Fruit fly (Drosophila melanogaster) whole organism, embryonic: Measurements from ENCODE around the gene CG7512.

Experiments used
- ATbp ChIP-seq: fragments of 200-800 bp; sonication (Bioruptor generic); optimal IDR thresholded peaks from 2 replicates; lab custom pipeline; 2017; ENCODE audit warnings: missing biosample characterization, mild to moderate bottlenecking, missing genetic modification characterization, missing genetic modification reagents
- Asciz ChIP-seq: fragments of 200-800 bp; sonication (Bioruptor generic); optimal IDR thresholded peaks from 2 replicates; lab custom pipeline; 2017; ENCODE audit warnings: missing biosample characterization, mild to moderate bottlenecking, missing genetic modification characterization, missing genetic modification reagents
- CG10431 ChIP-seq: fragments of 200-800 bp; sonication (Bioruptor generic); optimal IDR thresholded peaks from 3 replicates; lab custom pipeline; 2018; ENCODE audit warnings: missing biosample characterization, mild to moderate bottlenecking, missing genetic modification characterization
- CG14710 ChIP-seq: fragments of 200-800 bp; sonication (Bioruptor generic); optimal IDR thresholded peaks from 3 replicates; lab custom pipeline; 2019; ENCODE audit warnings: missing biosample characterization, mild to moderate bottlenecking, missing genetic modification characterization, moderate library complexity
- CG1529 ChIP-seq: fragments of 200-800 bp; sonication (Bioruptor generic); optimal IDR thresholded peaks from 3 replicates; lab custom pipeline; 2018; ENCODE audit warnings: missing biosample characterization, missing genetic modification characterization
- CG15479 ChIP-seq: fragments of 200-800 bp; sonication (Bioruptor generic); optimal IDR thresholded peaks from 3 replicates; lab custom pipeline; 2019; ENCODE audit warnings: missing biosample characterization, mild to moderate bottlenecking, missing genetic modification characterization, moderate library complexity
- CG15696 ChIP-seq: fragments of 200-800 bp; sonication (Bioruptor generic); optimal IDR thresholded peaks from 2 replicates; lab custom pipeline; 2019; ENCODE audit warnings: missing biosample characterization, mild to moderate bottlenecking, missing genetic modification characterization, moderate library complexity
- CG1603 ChIP-seq: fragments of 200-800 bp; sonication (Bioruptor generic); optimal IDR thresholded peaks from 2 replicates; lab custom pipeline; 2019; ENCODE audit warnings: missing biosample characterization, mild to moderate bottlenecking, missing genetic modification characterization, moderate library complexity
- CG17359 ChIP-seq: fragments of 200-800 bp; sonication (Bioruptor generic); optimal IDR thresholded peaks from 3 replicates; lab custom pipeline; 2018; ENCODE audit warnings: missing biosample characterization, mild to moderate bottlenecking, missing genetic modification characterization, moderate library complexity
- CG18011 ChIP-seq: fragments of 200-800 bp; sonication (Bioruptor generic); optimal IDR thresholded peaks from 2 replicates; lab custom pipeline; 2017; ENCODE audit warnings: missing biosample characterization, missing genetic modification characterization, mild to moderate bottlenecking, moderate library complexity, missing genotype
- CG2202 ChIP-seq: fragments of 200-800 bp; sonication (Bioruptor generic); optimal IDR thresholded peaks from 2 replicates; lab custom pipeline; 2018; ENCODE audit warnings: missing biosample characterization, mild to moderate bottlenecking, missing genetic modification characterization
- CG2889 ChIP-seq: fragments of 200-800 bp; sonication (Bioruptor generic); IDR thresholded peaks from 3 replicates; pipeline ENCODE4 v1.3.6; 2022; ENCODE audit warnings: missing biosample characterization, missing genetic modification characterization
- CG33557 ChIP-seq: fragments of 200-800 bp; sonication (Bioruptor generic); optimal IDR thresholded peaks from 2 replicates; lab custom pipeline; 2019; ENCODE audit warnings: missing biosample characterization, mild to moderate bottlenecking, missing genetic modification characterization, moderate library complexity
- CG4707 ChIP-seq: fragments of 200-800 bp; sonication (Bioruptor generic); optimal IDR thresholded peaks from 2 replicates; lab custom pipeline; 2018; ENCODE audit warnings: missing biosample characterization, mild to moderate bottlenecking, missing genetic modification characterization, moderate library complexity
- CG8281 ChIP-seq: fragments of 200-800 bp; sonication (Bioruptor generic); optimal IDR thresholded peaks from 2 replicates; lab custom pipeline; 2018; ENCODE audit warnings: missing biosample characterization, mild to moderate bottlenecking, missing genetic modification characterization, moderate library complexity
- CG8359 ChIP-seq: fragments of 200-800 bp; sonication (Bioruptor generic); optimal IDR thresholded peaks from 2 replicates; lab custom pipeline; 2017; ENCODE audit warnings: missing biosample characterization, mild to moderate bottlenecking, missing genetic modification characterization, borderline replicate concordance
- CG8388 ChIP-seq: fragments of 200-800 bp; sonication (Bioruptor generic); optimal IDR thresholded peaks from 2 replicates; lab custom pipeline; 2019; ENCODE audit warnings: missing biosample characterization, mild to moderate bottlenecking, missing genetic modification characterization, moderate library complexity
- CG8944 ChIP-seq: fragments of 200-800 bp; sonication (Bioruptor generic); optimal IDR thresholded peaks from 3 replicates; lab custom pipeline; 2016; ENCODE audit warnings: missing biosample characterization, missing genetic modification characterization
- CG9609 ChIP-seq: fragments of 200-800 bp; sonication (Bioruptor generic); optimal IDR thresholded peaks from 3 replicates; lab custom pipeline; 2016; ENCODE audit warnings: missing biosample characterization, missing genetic modification characterization
- CrebB ChIP-seq: fragments of 200-800 bp; sonication (Bioruptor generic); optimal IDR thresholded peaks from 3 replicates; lab custom pipeline; 2018; ENCODE audit warnings: missing biosample characterization, mild to moderate bottlenecking, missing genetic modification characterization
- HHEX ChIP-seq: fragments of 200-800 bp; sonication (Bioruptor generic); optimal IDR thresholded peaks from 3 replicates; lab custom pipeline; 2017; ENCODE audit warnings: missing biosample characterization, mild to moderate bottlenecking, missing genetic modification characterization, missing genetic modification reagents
- Hr51 ChIP-seq, 2 experiments: fragments of 200-800 bp; sonication (Bioruptor generic); optimal IDR thresholded peaks; 2 replicates in 1 of 2; 3 replicates in 1 of 2; lab custom pipeline; 2016 to 2018; ENCODE audit warnings: missing biosample characterization in 2 of 2, missing genetic modification characterization in 2 of 2, mild to moderate bottlenecking in 1 of 2, moderate library complexity in 1 of 2
- Lpt ChIP-seq: fragments of >200 bp; optimal IDR thresholded peaks from 2 replicates; lab custom pipeline; 2018; ENCODE audit warnings: missing biosample characterization, missing genetic modification characterization
- MTF-1 ChIP-seq: fragments of 200-800 bp; sonication (Bioruptor generic); optimal IDR thresholded peaks from 2 replicates; lab custom pipeline; 2018; ENCODE audit warnings: missing biosample characterization, mild to moderate bottlenecking, missing genetic modification characterization, borderline replicate concordance
- Med ChIP-seq: fragments of 200-800 bp; sonication (Bioruptor generic); peaks from one replicate; lab custom pipeline; 2016; ENCODE audit warnings: missing biosample characterization, missing genetic modification characterization, mild to moderate bottlenecking, inconsistent platforms, moderate library complexity
- Neu2 ChIP-seq: fragments of 200-800 bp; sonication (Bioruptor generic); optimal IDR thresholded peaks from 3 replicates; lab custom pipeline; 2016; ENCODE audit warnings: missing biosample characterization, missing genetic modification characterization, borderline replicate concordance
- Rfx ChIP-seq: fragments of 200-800 bp; sonication (Bioruptor generic); IDR thresholded peaks from 2 replicates; pipeline ENCODE4 v1.3.6; 2022; ENCODE audit warnings: missing biosample characterization, missing genetic modification characterization
- ac ChIP-seq: fragments of 200-800 bp; sonication (Bioruptor generic); optimal IDR thresholded peaks from 3 replicates; lab custom pipeline; 2017; ENCODE audit warnings: missing biosample characterization, mild to moderate bottlenecking, missing genetic modification characterization
- bsh ChIP-seq, 2 experiments: fragments of 200-800 bp; sonication (Bioruptor generic); optimal IDR thresholded peaks; 2 replicates each; lab custom pipeline; 2017 to 2018; ENCODE audit warnings: mild to moderate bottlenecking in 2 of 2, missing biosample characterization in 2 of 2, missing genetic modification characterization in 2 of 2, moderate library complexity in 1 of 2
- ci ChIP-seq: fragments of 200-800 bp; sonication (Bioruptor generic); IDR thresholded peaks from 3 replicates; pipeline ENCODE4 v1.3.6; 2022; ENCODE audit warnings: missing biosample characterization, missing genetic modification characterization
- eve ChIP-seq, 2 experiments: fragments of >200 bp; optimal IDR thresholded peaks; 2 replicates each; lab custom pipeline; 2017; ENCODE audit warnings: missing biosample characterization in 2 of 2, missing genetic modification characterization in 2 of 2
- exex ChIP-seq: fragments of 200-800 bp; sonication (Bioruptor generic); optimal IDR thresholded peaks from 4 replicates; lab custom pipeline; 2018; ENCODE audit warnings: missing biosample characterization, mild to moderate bottlenecking, missing genetic modification characterization, moderate library complexity
- fd96Cb ChIP-seq: fragments of 200-800 bp; sonication (Bioruptor generic); optimal IDR thresholded peaks from 2 replicates; lab custom pipeline; 2018; ENCODE audit warnings: missing biosample characterization, mild to moderate bottlenecking, missing genetic modification characterization, moderate library complexity
- gem ChIP-seq: fragments of 200-800 bp; sonication (Bioruptor generic); optimal IDR thresholded peaks from 2 replicates; lab custom pipeline; 2019; ENCODE audit warnings: missing biosample characterization, mild to moderate bottlenecking, missing genetic modification characterization, moderate library complexity
- jigr1 ChIP-seq: fragments of 200-800 bp; sonication (Bioruptor generic); IDR thresholded peaks from 3 replicates; pipeline ENCODE4 v1.3.6; 2022; ENCODE audit warnings: missing biosample characterization, missing genetic modification characterization
- jumu ChIP-seq: fragments of 200-800 bp; sonication (Bioruptor generic); optimal IDR thresholded peaks from 3 replicates; lab custom pipeline; 2016; ENCODE audit warnings: missing biosample characterization, missing genetic modification characterization
- kni ChIP-seq: fragments of 200-800 bp; sonication (Bioruptor generic); optimal IDR thresholded peaks from 3 replicates; lab custom pipeline; 2017; ENCODE audit warnings: mild to moderate bottlenecking, missing biosample characterization, missing genetic modification reagents, missing genetic modification characterization
- lilli ChIP-seq: fragments of 200-800 bp; sonication (Bioruptor generic); optimal IDR thresholded peaks from 3 replicates; lab custom pipeline; 2016; ENCODE audit warnings: missing biosample characterization, missing genetic modification characterization
- lov ChIP-seq, 2 experiments: fragments of 200-800 bp in 1 of 2; fragments of >200 bp in 1 of 2; sonication (Bioruptor generic) in 1 of 2; IDR thresholded peaks in 1 of 2; optimal IDR thresholded peaks in 1 of 2; 2 replicates in 1 of 2; 3 replicates in 1 of 2; pipeline versions ENCODE4 v1.3.6 to Lab custom; 2017 to 2022; ENCODE audit warnings: missing biosample characterization in 1 of 2, missing genetic modification characterization in 1 of 2
- luna ChIP-seq: fragments of 200-800 bp; sonication (Bioruptor generic); optimal IDR thresholded peaks from 2 replicates; lab custom pipeline; 2016; ENCODE audit warnings: missing biosample characterization, missing genetic modification characterization
- repo ChIP-seq: fragments of 200-800 bp; sonication (Bioruptor generic); optimal IDR thresholded peaks from 2 replicates; lab custom pipeline; 2016; ENCODE audit warnings: missing biosample characterization, missing genetic modification characterization
- sens ChIP-seq: fragments of 200-800 bp; sonication (Bioruptor generic); peaks from one replicate; lab custom pipeline; 2016; ENCODE audit warnings: missing biosample characterization, missing genetic modification characterization
- so ChIP-seq: fragments of 200-800 bp; sonication (Bioruptor generic); IDR thresholded peaks from 3 replicates; pipeline ENCODE4 v1.3.6; 2022; ENCODE audit warnings: missing biosample characterization, missing genetic modification characterization
- trem ChIP-seq: fragments of 200-800 bp; optimal IDR thresholded peaks from 3 replicates; lab custom pipeline; 2019; ENCODE audit warnings: missing biosample characterization, mild to moderate bottlenecking, missing genetic modification characterization, moderate library complexity
- tx ChIP-seq: fragments of 200-800 bp; sonication (Bioruptor generic); optimal IDR thresholded peaks from 2 replicates; lab custom pipeline; 2016; ENCODE audit warnings: missing biosample characterization, missing genetic modification characterization
- zfh1 ChIP-seq: fragments of 200-800 bp; sonication (Bioruptor generic); IDR thresholded peaks from 3 replicates; pipeline ENCODE4 v1.3.6; 2022; ENCODE audit warnings: missing biosample characterization, missing genetic modification characterization

The CG7512 gene

DNA sequence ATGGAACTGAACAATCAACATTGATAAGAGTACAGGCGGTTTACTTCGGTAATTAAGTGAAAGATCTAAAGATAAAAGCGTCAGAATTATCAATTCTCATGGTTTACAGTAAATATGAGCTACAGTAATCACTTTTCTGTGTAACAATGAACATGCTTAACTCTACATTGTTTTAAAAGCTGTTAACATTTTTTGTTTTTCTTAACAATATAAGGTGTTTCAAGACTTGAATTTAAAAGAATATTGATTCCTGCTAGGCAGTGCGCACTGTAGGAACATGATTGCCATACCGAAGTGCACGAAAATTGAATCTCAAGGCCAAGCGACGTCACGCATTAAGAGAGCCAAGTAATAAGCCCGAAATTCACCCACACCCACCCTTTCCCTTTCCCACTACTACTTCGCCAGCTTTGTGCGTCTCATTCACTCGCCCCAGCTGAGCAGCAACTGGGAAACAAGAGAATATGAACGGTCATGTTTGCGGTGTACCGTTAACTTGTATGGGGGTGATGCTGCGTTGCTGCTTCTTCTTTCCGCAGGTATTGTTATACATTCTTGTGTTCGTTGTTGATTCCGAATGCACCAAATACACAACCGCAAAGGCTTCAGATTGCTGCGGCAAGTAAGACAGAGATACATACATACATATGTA lies 22.2 kb upstream of the CG7512 start (continued):
- peak; percentile 67; the same call in 2 of the 3 replicates for TF ChIP-seq so (GFP tag; lab: Robert Waterston, UW)

- TF ChIP-seq CG8388 (no peak), CG33557 (GFP tag; lab: Kevin White, UChicago) (peak; percentile 69), bsh (GFP tag; optimal IDR thresholded peaks at IDR 0.05; lab: Kevin White, UChicago) (peak in 1 of 2 experiments; percentile 58), zfh1 (GFP tag; lab: Robert Waterston, UW) (peak; percentile 47; the same call in 1 of the 3 replicates), ci (GFP tag; lab: Robert Waterston, UW) (0 out of 3 replicates have a peak, but pooled peaks have one; percentile 11), CG17359 (tag; lab: Kevin White, UChicago) (peak; percentile 25), CG15696 (tag; lab: Kevin White, UChicago) (peak; percentile 67), gem (tag; lab: Kevin White, UChicago) (peak; percentile 7), luna (GFP tag; lab: Kevin White, UChicago) (no peak), repo (GFP tag; lab: Kevin White, UChicago) (no peak), trem (tag; lab: Kevin White, UChicago) (peak; percentile 3), jumu (GFP tag; lab: Kevin White, UChicago) (no peak), HHEX (peak; percentile 17), CrebB (tag; lab: Kevin White, UChicago) (no peak), CG8281 (tag; lab: Kevin White, UChicago) (peak; percentile 38), CG1603 (tag; lab: Kevin White, UChicago) (peak; percentile 58), CG8944 (GFP tag; lab: Kevin White, UChicago) (no peak), CG14710 (peak; percentile 30), tx (GFP tag; lab: Kevin White, UChicago) (no peak), Lpt (no peak), lilli (GFP tag; lab: Kevin White, UChicago) (no peak), CG2202 (peak; percentile 23), fd96Cb (tag; lab: Kevin White, UChicago) (peak; percentile 13), jigr1 (GFP tag; lab: Robert Waterston, UW) (no peak), Rfx (no peak), ATbp (peak; percentile 51), kni (GFP tag; lab: Kevin White, UChicago) (peak; percentile 5), CG4707 (peak; percentile 30), CG2889 (GFP tag; lab: Robert Waterston, UW) (no peak), CG1529 (GFP tag; lab: Kevin White, UChicago) (peak; percentile 48), CG9609 (GFP tag; lab: Kevin White, UChicago) (no peak), lov (optimal IDR thresholded peaks at IDR 0.05; lab: Kevin White, UChicago) (no peak), lov (GFP tag; IDR thresholded peaks at IDR 0.05; lab: Robert Waterston, UW) (0 out of 3 replicates have a peak, but pooled peaks have one; percentile 5), sens (peak; percentile 81), exex (tag; lab: Kevin White, UChicago) (no peak), MTF-1 (GFP tag; lab: Kevin White, UChicago) (peak; percentile 3), Med (GFP tag; lab: Kevin White, UChicago) (peak; percentile 75), CG10431 (GFP tag; lab: Kevin White, UChicago) (peak; percentile 4), ac (GFP tag; lab: Kevin White, UChicago) (peak; percentile 12), CG18011 (GFP tag; lab: Kevin White, UChicago) (no peak), Asciz (GFP tag; lab: Kevin White, UChicago) (peak; percentile 51), CG15479 (peak; percentile 13), Neu2 (GFP tag; lab: Kevin White, UChicago) (no peak), Hr51 (GFP tag; optimal IDR thresholded peaks at IDR 0.05; lab: Kevin White, UChicago) (no peak), CG8359 (peak; percentile 15), eve (GFP tag; optimal IDR thresholded peaks at IDR 0.05; lab: Kevin White, UChicago) (peak in 1 of 2 experiments; percentile 17)
Observed at dm6 chr3L:11491874-11492268, 21.6 kb upstream of the CG7512 start.
